Worm (Caenorhabditis elegans): ENCODE measurements around the gene str-13.

ce11 chrV:2763105-2763504 is 36.1 kb upstream of the str-13 start, which contains the start of gene R05D8.7:
- TF ChIP-seq mep-1 (tag; optimal IDR thresholded peaks at IDR 0.05) (no peak), F16B12.6 (tag; optimal IDR thresholded peaks at IDR 0.05) (no peak), elt-2 (tag; optimal IDR thresholded peaks at IDR 0.05) (no peak), ceh-63 (GFP tag; optimal IDR thresholded peaks at IDR 0.05) (no peak), nhr-90 (tag; optimal IDR thresholded peaks at IDR 0.05; ENCODE audit: poor library complexity) (no peak), ztf-11 (tag; optimal IDR thresholded peaks at IDR 0.05) (no peak), nhr-12 (tag; optimal IDR thresholded peaks at IDR 0.05) (no peak), tlp-1 (tag; optimal IDR thresholded peaks at IDR 0.05) (no peak), hlh-4 (tag; optimal IDR thresholded peaks at IDR 0.05) (no peak)
